Fruit fly (Drosophila melanogaster): ENCODE measurements around the gene RpS10b.

RpS10b gene

DNA sequence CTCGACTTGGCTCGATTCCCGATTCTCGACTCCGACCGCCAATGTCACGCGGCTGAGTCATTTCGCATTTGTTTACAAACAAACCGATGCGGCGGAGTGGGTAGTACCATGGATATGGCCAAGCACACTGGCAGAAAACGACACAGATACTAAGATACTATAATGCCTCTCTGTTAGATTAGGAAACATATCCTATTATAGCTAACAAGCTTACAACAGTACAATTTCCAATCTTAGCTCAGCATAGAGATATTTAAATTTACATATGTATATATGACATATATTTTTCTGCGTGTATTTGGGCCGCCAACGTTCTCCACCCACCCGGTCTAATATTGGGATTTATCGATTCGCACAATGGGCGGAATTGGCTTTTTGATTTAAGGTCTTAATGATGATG lies 6.1 kb downstream of the RpS10b start (continued):
- TF ChIP-seq CG2199 (GFP tag; IDR thresholded peaks at IDR 0.05), result no peak
- TF ChIP-seq Dp (GFP tag; optimal IDR thresholded peaks at IDR 0.05), result no peak
- peak; percentile 77 for TF ChIP-seq CG12071 (GFP tag; optimal IDR thresholded peaks at IDR 0.05)
- peak; percentile 92 for TF ChIP-seq CG9932 (GFP tag; IDR thresholded peaks at IDR 0.05)
- TF ChIP-seq CG7271 (tag; optimal IDR thresholded peaks at IDR 0.05), result peak; percentile 7
- peak; percentile 83 for TF ChIP-seq CG31224 (GFP tag; IDR thresholded peaks at IDR 0.05)
- TF ChIP-seq pfk (GFP tag; optimal IDR thresholded peaks at IDR 0.05), result no peak
- peak; percentile 61 for TF ChIP-seq CG5953 (GFP tag; IDR thresholded peaks at IDR 0.05)
- TF ChIP-seq Dfd (GFP tag; optimal IDR thresholded peaks at IDR 0.05), result no peak
- TF ChIP-seq CG17802 (tag; optimal IDR thresholded peaks at IDR 0.05), result peak; percentile 5
- peak; percentile 53 for TF ChIP-seq Ssrp (tag; optimal IDR thresholded peaks at IDR 0.05)
- TF ChIP-seq prd (optimal IDR thresholded peaks at IDR 0.05), result no peak
- TF ChIP-seq prd (GFP tag; IDR thresholded peaks at IDR 0.05), result peak; percentile 87
- TF ChIP-seq Atf3 (GFP tag; optimal IDR thresholded peaks at IDR 0.05), result peak; percentile 16
- peak; percentile 88 for TF ChIP-seq CG10366 (GFP tag; IDR thresholded peaks at IDR 0.05)
- peak; percentile 49 for TF ChIP-seq CG4328 (GFP tag; optimal IDR thresholded peaks at IDR 0.05)
- TF ChIP-seq NK7.1 (GFP tag; optimal IDR thresholded peaks at IDR 0.05), result no peak
- TF ChIP-seq CG17912 (GFP tag; optimal IDR thresholded peaks at IDR 0.05), result no peak
- peak; percentile 60 for TF ChIP-seq CG10147 (GFP tag; optimal IDR thresholded peaks at IDR 0.05)
- TF ChIP-seq ato (GFP tag; IDR thresholded peaks at IDR 0.05; ENCODE audit: partially characterized antibody), result no peak
- peak; percentile 52 for TF ChIP-seq Asciz (GFP tag; optimal IDR thresholded peaks at IDR 0.05)
- peak; percentile 60 for TF ChIP-seq CG10654 (GFP tag; optimal IDR thresholded peaks at IDR 0.05)
- no peak for TF ChIP-seq pb (GFP tag; optimal IDR thresholded peaks at IDR 0.05)
- TF ChIP-seq HLHmδ (GFP tag; optimal IDR thresholded peaks at IDR 0.05), result no peak
- TF ChIP-seq unc-4 (GFP tag; IDR thresholded peaks at IDR 0.05; ENCODE audit: partially characterized antibody), result no peak
- no peak for TF ChIP-seq Dip2 (GFP tag; IDR thresholded peaks at IDR 0.05)
- no peak for TF ChIP-seq Sry-δ (GFP tag; optimal IDR thresholded peaks at IDR 0.05)
- peak; percentile 78 for TF ChIP-seq Oli (tag; optimal IDR thresholded peaks at IDR 0.05)
- peak; percentile 93 for TF ChIP-seq Rfx (GFP tag; IDR thresholded peaks at IDR 0.05)
- TF ChIP-seq sc (optimal IDR thresholded peaks at IDR 0.05), result no peak
- peak; percentile 27 for TF ChIP-seq sc (GFP tag; optimal IDR thresholded peaks at IDR 0.05)
- TF ChIP-seq CG11560 (tag; IDR thresholded peaks at IDR 0.05), result peak; percentile 56; the same call in 2 of the 3 replicates
- TF ChIP-seq CG8290 (GFP tag; optimal IDR thresholded peaks at IDR 0.05), result peak; percentile 25
- TF ChIP-seq CG8290 (tag; optimal IDR thresholded peaks at IDR 0.05), result peak in 1 of 2 experiments; percentile 84
- TF ChIP-seq Bteb2 (GFP tag; optimal IDR thresholded peaks at IDR 0.05), result peak; percentile 8
- TF ChIP-seq CG13624 (GFP tag; optimal IDR thresholded peaks at IDR 0.05), result peak; percentile 44
- no peak for TF ChIP-seq MESR4 (GFP tag; optimal IDR thresholded peaks at IDR 0.05)
- peak; percentile 58 for TF ChIP-seq CG15514 (GFP tag; optimal IDR thresholded peaks at IDR 0.05)
- no peak for TF ChIP-seq ab (GFP tag; optimal IDR thresholded peaks at IDR 0.05)
- TF ChIP-seq CG10543 (GFP tag; optimal IDR thresholded peaks at IDR 0.05), result peak; percentile 66
- TF ChIP-seq Vsx1 (GFP tag; optimal IDR thresholded peaks at IDR 0.05), result peak; percentile 68
- no peak for TF ChIP-seq CG9797 (GFP tag; optimal IDR thresholded peaks at IDR 0.05)
- TF ChIP-seq CG9215 (GFP tag; IDR thresholded peaks at IDR 0.05), result peak; percentile 73
- TF ChIP-seq slou (GFP tag; optimal IDR thresholded peaks at IDR 0.05), result peak; percentile 70
- TF ChIP-seq Deaf1 (tag; optimal IDR thresholded peaks at IDR 0.05), result peak; percentile 50
- TF ChIP-seq nerfin-2 (GFP tag; IDR thresholded peaks at IDR 0.05; ENCODE audit: partially characterized antibody), result no peak
- TF ChIP-seq Max (GFP tag; optimal IDR thresholded peaks at IDR 0.05), result peak; percentile 52
- 0 out of 2 replicates have a peak, but pooled peaks have one; percentile 27 for TF ChIP-seq CG16779 (GFP tag; IDR thresholded peaks at IDR 0.05)
- TF ChIP-seq CG3163 (GFP tag; optimal IDR thresholded peaks at IDR 0.05), result no peak
- TF ChIP-seq jigr1 (GFP tag; IDR thresholded peaks at IDR 0.05), result peak; percentile 59; the same call in 1 of the 3 replicates
- peak; percentile 64 to 78 for TF ChIP-seq Pdp1 (GFP tag; optimal IDR thresholded peaks at IDR 0.05)

All from whole organism, embryonic.